Worm (Caenorhabditis elegans): ENCODE data around the gene tsen-54.

The tsen-54 gene

DNA sequence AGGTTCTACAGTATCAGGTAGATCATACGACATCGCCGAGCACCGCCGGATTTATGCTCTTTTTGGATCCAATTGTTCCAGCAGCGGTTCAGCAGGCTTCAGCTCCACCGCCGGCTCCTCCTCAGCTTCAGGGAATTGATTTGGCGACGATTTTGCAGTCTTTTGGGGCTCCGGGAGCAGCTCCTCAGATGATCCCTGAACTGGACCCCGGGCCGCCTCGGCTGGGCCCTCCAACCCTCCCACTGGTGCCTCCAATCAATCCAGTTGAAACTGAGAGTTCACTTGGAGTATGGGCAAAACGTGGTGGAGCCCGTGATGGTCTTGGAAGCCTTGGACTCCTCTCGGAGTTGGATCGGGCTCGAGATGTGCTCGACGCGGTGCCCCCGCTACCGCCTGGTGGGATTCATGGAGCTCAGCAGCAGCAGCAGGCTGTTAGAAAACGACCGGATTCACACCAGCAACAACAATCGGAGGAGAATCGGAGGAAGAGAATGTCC is 42.9 kb downstream of the tsen-54 start:
- TF ChIP-seq hmbx-1 (tag; optimal IDR thresholded peaks at IDR 0.05): no peak
- TF ChIP-seq tra-4 (tag; optimal IDR thresholded peaks at IDR 0.05): no peak

DNA sequence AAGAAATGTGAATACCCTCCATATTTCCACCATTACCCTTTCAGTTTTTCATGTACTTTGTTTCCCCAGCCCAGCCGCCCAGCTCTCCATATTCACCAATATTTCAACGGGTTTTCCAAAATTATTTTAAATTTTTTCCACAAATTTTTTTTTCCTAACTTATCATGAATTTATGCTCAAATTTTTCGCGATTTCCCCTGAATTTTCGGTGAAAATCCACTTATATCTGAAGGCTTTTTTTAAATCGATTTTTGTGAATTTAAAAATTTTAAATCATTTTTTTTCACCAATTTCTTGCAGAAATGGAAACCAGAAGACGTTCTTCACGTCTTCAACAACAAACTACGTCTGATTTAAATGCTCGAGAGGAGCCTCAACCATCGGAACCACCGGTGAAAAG is 44.8 kb downstream of the tsen-54 start, which contains the start of gene xpc-1:
xpc-1 (plus strand) TSS at position 301 of the 400 bp plus-strand sequence.
- TF ChIP-seq ceh-36 (tag; optimal IDR thresholded peaks at IDR 0.05): no peak
- TF ChIP-seq sea-1 (GFP tag; conservative IDR thresholded peaks at IDR 0.05): no peak
- TF ChIP-seq hnd-1 (tag; optimal IDR thresholded peaks at IDR 0.05): no peak
- no peak for TF ChIP-seq tbx-37 (GFP tag; conservative IDR thresholded peaks at IDR 0.05)
- no peak for TF ChIP-seq ets-7 (tag; optimal IDR thresholded peaks at IDR 0.05)
- no peak for TF ChIP-seq pes-1 (GFP tag; IDR thresholded peaks at IDR 0.05)

DNA sequence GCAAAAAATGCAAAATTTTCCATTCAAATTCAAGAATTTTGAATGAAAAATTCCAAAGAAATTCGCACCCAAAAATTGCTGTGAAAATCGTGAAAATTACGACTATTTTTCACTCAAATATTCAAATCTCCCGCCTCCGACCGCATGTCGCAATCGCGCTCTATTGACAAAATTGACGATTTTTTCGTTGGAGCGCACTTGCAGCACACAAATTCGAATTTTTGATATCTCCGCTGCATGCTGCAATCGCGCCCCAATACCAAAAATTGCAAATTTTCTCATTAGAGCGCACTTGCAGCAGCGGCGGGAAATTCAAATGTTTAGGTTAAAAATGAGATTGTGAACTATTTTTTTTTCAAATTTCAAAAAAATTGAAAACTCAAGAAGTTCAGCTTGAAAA is 49.8 kb downstream of the tsen-54 start:
- no peak for TF ChIP-seq hmbx-1 (tag; optimal IDR thresholded peaks at IDR 0.05)
- TF ChIP-seq ets-7 (tag; optimal IDR thresholded peaks at IDR 0.05): no peak
- no peak for TF ChIP-seq ama-1 (optimal IDR thresholded peaks at IDR 0.05)
- no peak for TF ChIP-seq sea-1 (GFP tag; conservative IDR thresholded peaks at IDR 0.05)
- TF ChIP-seq hnd-1 (tag; optimal IDR thresholded peaks at IDR 0.05): no peak
- TF ChIP-seq ceh-36 (tag; optimal IDR thresholded peaks at IDR 0.05): no peak
- no peak for TF ChIP-seq aly-1 (tag; optimal IDR thresholded peaks at IDR 0.05)

DNA sequence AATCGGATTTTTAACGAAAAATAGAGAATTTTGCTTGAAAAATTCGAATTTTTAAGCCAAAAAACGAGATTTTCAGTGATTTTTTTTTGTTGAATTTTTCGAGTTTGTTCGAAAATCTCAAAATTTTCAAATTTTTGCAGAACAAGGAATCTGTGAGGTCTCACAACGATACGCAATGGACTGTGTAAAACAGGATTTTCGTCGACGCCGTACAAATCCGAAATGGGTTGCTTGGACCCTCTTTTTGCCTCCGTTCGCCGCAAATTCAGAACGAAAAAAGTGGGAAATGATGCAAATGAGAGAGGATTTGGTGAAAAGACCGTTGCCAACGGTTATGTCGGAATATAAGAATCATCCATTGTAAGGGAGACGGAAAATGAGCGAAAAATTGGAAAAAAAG is 54.3 kb downstream of the tsen-54 start:
- no peak for TF ChIP-seq hmbx-1 (tag; optimal IDR thresholded peaks at IDR 0.05)
- no peak for TF ChIP-seq ceh-13 (GFP tag; optimal IDR thresholded peaks at IDR 0.05)
- no peak for TF ChIP-seq B0310.2 (tag; optimal IDR thresholded peaks at IDR 0.05)
- no peak for TF ChIP-seq aly-1 (tag; optimal IDR thresholded peaks at IDR 0.05)
- TF ChIP-seq tbx-37 (GFP tag; conservative IDR thresholded peaks at IDR 0.05): no peak
- TF ChIP-seq tra-4 (tag; optimal IDR thresholded peaks at IDR 0.05): no peak
- no peak for TF ChIP-seq sea-1 (GFP tag; conservative IDR thresholded peaks at IDR 0.05)
- no peak for TF ChIP-seq hmg-4 (GFP tag; optimal IDR thresholded peaks at IDR 0.05)
- no peak for TF ChIP-seq ets-7 (tag; optimal IDR thresholded peaks at IDR 0.05)
- no peak for TF ChIP-seq F13C5.2 (tag; optimal IDR thresholded peaks at IDR 0.05)
- TF ChIP-seq pes-1 (GFP tag; IDR thresholded peaks at IDR 0.05): no peak
- no peak for TF ChIP-seq ama-1 (optimal IDR thresholded peaks at IDR 0.05)
- TF ChIP-seq flt-1 (GFP tag; IDR thresholded peaks at IDR 0.05): no peak
- no peak for TF ChIP-seq tbx-11 (GFP tag; IDR thresholded peaks at IDR 0.05)
- no peak for TF ChIP-seq ceh-36 (tag; optimal IDR thresholded peaks at IDR 0.05)

All from whole organism, early embryonic.